Fruit fly (Drosophila melanogaster) whole organism, embryonic: Measurements from ENCODE around the gene Clamp.

Source experiments
- Atf6 ChIP-seq: fragments of 200-800 bp; sonication (Bioruptor generic); IDR thresholded peaks from 2 replicates; pipeline ENCODE4 v1.3.6; 2022; ENCODE audit warnings: missing biosample characterization, missing genetic modification characterization
- Bteb2 ChIP-seq: fragments of 200-800 bp; sonication (Bioruptor generic); optimal IDR thresholded peaks from 2 replicates; lab custom pipeline; 2016; ENCODE audit warnings: missing biosample characterization, missing genetic modification characterization
- CG10565 ChIP-seq: fragments of 200-800 bp; sonication (Bioruptor generic); optimal IDR thresholded peaks from 3 replicates; lab custom pipeline; 2016; ENCODE audit warnings: missing biosample characterization, mild to moderate bottlenecking, missing genetic modification characterization
- CG11723 ChIP-seq: fragments of 200-800 bp; sonication (Bioruptor generic); optimal IDR thresholded peaks from 2 replicates; lab custom pipeline; 2017; ENCODE audit warnings: missing biosample characterization, mild to moderate bottlenecking, missing genetic modification characterization
- CG12391 ChIP-seq: fragments of 200-800 bp; sonication (Bioruptor generic); optimal IDR thresholded peaks from 3 replicates; lab custom pipeline; 2018; ENCODE audit warnings: missing biosample characterization, mild to moderate bottlenecking, missing genetic modification characterization, moderate library complexity
- CG13624 ChIP-seq: fragments of 200-800 bp; sonication (Bioruptor generic); optimal IDR thresholded peaks from 2 replicates; lab custom pipeline; 2016; ENCODE audit warnings: missing biosample characterization, missing genetic modification characterization
- CG14667 ChIP-seq: fragments of 200-800 bp; sonication (Bioruptor generic); IDR thresholded peaks from 2 replicates; pipeline ENCODE4 v1.3.6; 2022; ENCODE audit warnings: missing biosample characterization, missing genetic modification characterization
- CG15011 ChIP-seq: fragments of 200-800 bp; sonication (Bioruptor generic); optimal IDR thresholded peaks from 3 replicates; lab custom pipeline; 2018; ENCODE audit warnings: missing biosample characterization, mild to moderate bottlenecking, missing genetic modification characterization
- CG1647 ChIP-seq: fragments of 200-800 bp; sonication (Bioruptor generic); optimal IDR thresholded peaks from 3 replicates; lab custom pipeline; 2016; ENCODE audit warnings: missing biosample characterization, missing genetic modification characterization
- CG18011 ChIP-seq: fragments of 200-800 bp; sonication (Bioruptor generic); optimal IDR thresholded peaks from 2 replicates; lab custom pipeline; 2017; ENCODE audit warnings: missing biosample characterization, missing genetic modification characterization, mild to moderate bottlenecking, moderate library complexity, missing genotype
- CG18262 ChIP-seq: fragments of 200-800 bp; optimal IDR thresholded peaks from 3 replicates; lab custom pipeline; 2019; ENCODE audit warnings: missing biosample characterization, mild to moderate bottlenecking, missing genetic modification characterization, moderate library complexity
- CG1832 ChIP-seq: fragments of 200-800 bp; sonication (Bioruptor generic); optimal IDR thresholded peaks from 2 replicates; lab custom pipeline; 2017; ENCODE audit warnings: missing biosample characterization, mild to moderate bottlenecking, missing genetic modification characterization, inconsistent platforms
- CG2199 ChIP-seq: fragments of 200-800 bp; sonication (Bioruptor generic); IDR thresholded peaks from 3 replicates; pipeline ENCODE4 v1.3.6; 2022; ENCODE audit warnings: missing biosample characterization, missing genetic modification characterization
- CG2678 ChIP-seq: fragments of 200-800 bp; sonication (Bioruptor generic); optimal IDR thresholded peaks from 3 replicates; lab custom pipeline; 2019; ENCODE audit warnings: missing biosample characterization, mild to moderate bottlenecking, missing genetic modification characterization, moderate library complexity
- CG3281 ChIP-seq: fragments of 200-800 bp; sonication (Bioruptor generic); optimal IDR thresholded peaks from 3 replicates; lab custom pipeline; 2017; ENCODE audit warnings: missing biosample characterization, mild to moderate bottlenecking, missing genetic modification characterization
- CG3407 ChIP-seq: fragments of 200-800 bp; sonication (Bioruptor generic); optimal IDR thresholded peaks from 2 replicates; lab custom pipeline; 2018; ENCODE audit warnings: missing biosample characterization, mild to moderate bottlenecking, missing genetic modification characterization
- CG34422 ChIP-seq: fragments of 200-800 bp; sonication (Bioruptor generic); IDR thresholded peaks from 3 replicates; pipeline ENCODE4 v1.3.6; 2022; ENCODE audit warnings: missing biosample characterization, missing genetic modification characterization
- CG3838 ChIP-seq: fragments of 200-800 bp; sonication (Bioruptor generic); optimal IDR thresholded peaks from 3 replicates; lab custom pipeline; 2016; ENCODE audit warnings: missing biosample characterization, missing genetic modification characterization
- CG3995 ChIP-seq: fragments of 200-800 bp; sonication (Bioruptor generic); optimal IDR thresholded peaks from 3 replicates; lab custom pipeline; 2016; ENCODE audit warnings: missing biosample characterization, missing genetic modification characterization
- CG43689 ChIP-seq: fragments of 200-800 bp; sonication (Bioruptor generic); IDR thresholded peaks from 2 replicates; pipeline ENCODE4 v1.3.6; 2022; ENCODE audit warnings: missing biosample characterization, missing genetic modification characterization
- CG4730 ChIP-seq: fragments of 200-800 bp; sonication (Bioruptor generic); IDR thresholded peaks from 2 replicates; pipeline ENCODE4 v1.3.6; 2022; ENCODE audit warnings: missing biosample characterization, missing genetic modification characterization
- CG4854 ChIP-seq: fragments of 200-800 bp; sonication (Bioruptor generic); optimal IDR thresholded peaks from 2 replicates; lab custom pipeline; 2016; ENCODE audit warnings: missing biosample characterization, missing genetic modification characterization, inconsistent platforms
- CG5245 ChIP-seq: fragments of 200-800 bp; sonication (Bioruptor generic); optimal IDR thresholded peaks from 3 replicates; lab custom pipeline; 2016; ENCODE audit warnings: missing biosample characterization, missing genetic modification characterization
- CG6689 ChIP-seq: fragments of 200-800 bp; sonication (Bioruptor generic); IDR thresholded peaks from 2 replicates; pipeline ENCODE4 v1.3.6; 2022; ENCODE audit warnings: missing biosample characterization, missing genetic modification characterization
- CG6791 ChIP-seq: fragments of 200-800 bp; sonication (Bioruptor generic); IDR thresholded peaks from 3 replicates; pipeline ENCODE4 v1.3.6; 2022; ENCODE audit warnings: missing biosample characterization, missing genetic modification characterization; ENCODE audit not compliant: partially characterized antibody
- CG9215 ChIP-seq: fragments of 200-800 bp; sonication (Bioruptor generic); IDR thresholded peaks from 2 replicates; pipeline ENCODE4 v1.3.6; 2022; ENCODE audit warnings: missing biosample characterization, missing genetic modification characterization
- CG9876 ChIP-seq: fragments of 200-800 bp; sonication (Bioruptor generic); optimal IDR thresholded peaks from 2 replicates; lab custom pipeline; 2016; ENCODE audit warnings: missing biosample characterization, missing genetic modification characterization
- D19A ChIP-seq: fragments of 200-800 bp; optimal IDR thresholded peaks from 3 replicates; lab custom pipeline; 2019; ENCODE audit warnings: missing biosample characterization, mild to moderate bottlenecking, missing genetic modification characterization, moderate library complexity
- Deaf1 ChIP-seq: fragments of 200-800 bp; optimal IDR thresholded peaks from 3 replicates; lab custom pipeline; 2019; ENCODE audit warnings: missing biosample characterization, mild to moderate bottlenecking, missing genetic modification characterization, moderate library complexity
- HHEX ChIP-seq: fragments of 200-800 bp; sonication (Bioruptor generic); optimal IDR thresholded peaks from 3 replicates; lab custom pipeline; 2017; ENCODE audit warnings: missing biosample characterization, mild to moderate bottlenecking, missing genetic modification characterization, missing genetic modification reagents
- HLHmδ ChIP-seq: fragments of 200-800 bp; sonication (Bioruptor generic); optimal IDR thresholded peaks from 2 replicates; lab custom pipeline; 2018; ENCODE audit warnings: missing biosample characterization, mild to moderate bottlenecking, missing genetic modification characterization, moderate library complexity
- Lhr ChIP-seq: fragments of 200-800 bp; sonication (Bioruptor generic); optimal IDR thresholded peaks from 3 replicates; lab custom pipeline; 2017; ENCODE audit warnings: mild to moderate bottlenecking, missing biosample characterization, missing genetic modification reagents, missing genetic modification characterization
- Med ChIP-seq: fragments of 200-800 bp; sonication (Bioruptor generic); peaks from one replicate; lab custom pipeline; 2016; ENCODE audit warnings: missing biosample characterization, missing genetic modification characterization, mild to moderate bottlenecking, inconsistent platforms, moderate library complexity
- Mrtf ChIP-seq: fragments of 200-800 bp; sonication (Bioruptor generic); IDR thresholded peaks from 3 replicates; pipeline ENCODE4 v1.3.6; 2022; ENCODE audit warnings: missing biosample characterization, missing genetic modification characterization
- Sry-β ChIP-seq: fragments of 200-800 bp; sonication (Bioruptor generic); optimal IDR thresholded peaks from 2 replicates; lab custom pipeline; 2018; ENCODE audit warnings: missing biosample characterization, mild to moderate bottlenecking, missing genetic modification characterization, moderate library complexity
- ap ChIP-seq: fragments of 200-800 bp; sonication (Bioruptor generic); IDR thresholded peaks from 2 replicates; pipeline ENCODE4 v1.3.6; 2022; ENCODE audit warnings: missing biosample characterization, missing genetic modification characterization
- ara ChIP-seq: fragments of 200-800 bp; sonication (Bioruptor generic); IDR thresholded peaks from 2 replicates; pipeline ENCODE4 v1.3.6; 2022; ENCODE audit warnings: missing biosample characterization, missing genetic modification characterization
- bigmax ChIP-seq: fragments of 200-800 bp; sonication (Bioruptor generic); optimal IDR thresholded peaks from 2 replicates; lab custom pipeline; 2018; ENCODE audit warnings: missing biosample characterization, mild to moderate bottlenecking, missing genetic modification characterization
- dan ChIP-seq: fragments of 200-800 bp; sonication (Bioruptor generic); IDR thresholded peaks from 2 replicates; pipeline ENCODE4 v1.3.6; 2022; ENCODE audit warnings: missing biosample characterization, missing genetic modification characterization
- danr ChIP-seq: fragments of 200-800 bp; sonication (Bioruptor generic); IDR thresholded peaks from 2 replicates; pipeline ENCODE4 v1.3.6; 2022; ENCODE audit warnings: missing biosample characterization, missing genetic modification characterization
- exex ChIP-seq: fragments of 200-800 bp; sonication (Bioruptor generic); optimal IDR thresholded peaks from 4 replicates; lab custom pipeline; 2018; ENCODE audit warnings: missing biosample characterization, mild to moderate bottlenecking, missing genetic modification characterization, moderate library complexity
- fd3F ChIP-seq: fragments of 200-800 bp; sonication (Bioruptor generic); optimal IDR thresholded peaks from 2 replicates; lab custom pipeline; 2018; ENCODE audit warnings: missing biosample characterization, mild to moderate bottlenecking, missing genetic modification characterization, moderate library complexity
- lab ChIP-seq: fragments of 200-800 bp; sonication (Bioruptor generic); optimal IDR thresholded peaks from 3 replicates; lab custom pipeline; 2017; ENCODE audit warnings: missing biosample characterization, missing genetic modification characterization, mild to moderate bottlenecking, moderate library complexity, missing genetic modification reagents
- pb ChIP-seq: fragments of 200-800 bp; sonication (Bioruptor generic); optimal IDR thresholded peaks from 3 replicates; lab custom pipeline; 2016; ENCODE audit warnings: missing biosample characterization, missing genetic modification characterization
- rib ChIP-seq: fragments of 200-800 bp; sonication (Bioruptor generic); IDR thresholded peaks from 2 replicates; pipeline ENCODE4 v1.3.6; 2022; ENCODE audit warnings: missing biosample characterization, missing genetic modification characterization
- run ChIP-seq: fragments of 200-800 bp; sonication (Bioruptor generic); optimal IDR thresholded peaks from 3 replicates; lab custom pipeline; 2018; ENCODE audit warnings: missing biosample characterization, mild to moderate bottlenecking, missing genetic modification characterization
- so ChIP-seq: fragments of 200-800 bp; sonication (Bioruptor generic); IDR thresholded peaks from 3 replicates; pipeline ENCODE4 v1.3.6; 2022; ENCODE audit warnings: missing biosample characterization, missing genetic modification characterization
- ssp ChIP-seq: fragments of 200-800 bp; sonication (Bioruptor generic); IDR thresholded peaks from 2 replicates; pipeline ENCODE4 v1.3.6; 2022; ENCODE audit warnings: missing biosample characterization, missing genetic modification characterization
- tin ChIP-seq: fragments of 200-800 bp; sonication (Bioruptor generic); optimal IDR thresholded peaks from 3 replicates; lab custom pipeline; 2016; ENCODE audit warnings: missing biosample characterization, missing genetic modification characterization
- ttk ChIP-seq: fragments of 200-800 bp; sonication (Bioruptor generic); IDR thresholded peaks from 2 replicates; pipeline ENCODE4 v2.1.2; 2022; ENCODE audit warnings: missing biosample characterization, missing genetic modification characterization
- vfl ChIP-seq: fragments of 200-800 bp; sonication (Bioruptor generic); optimal IDR thresholded peaks from 2 replicates; lab custom pipeline; 2016; ENCODE audit warnings: missing biosample characterization, missing genetic modification characterization
- wdn ChIP-seq: fragments of 200-800 bp; sonication (Bioruptor generic); IDR thresholded peaks from 2 replicates; pipeline ENCODE4 v1.3.6; 2022; ENCODE audit warnings: missing biosample characterization, missing genetic modification characterization

Clamp gene

DNA sequence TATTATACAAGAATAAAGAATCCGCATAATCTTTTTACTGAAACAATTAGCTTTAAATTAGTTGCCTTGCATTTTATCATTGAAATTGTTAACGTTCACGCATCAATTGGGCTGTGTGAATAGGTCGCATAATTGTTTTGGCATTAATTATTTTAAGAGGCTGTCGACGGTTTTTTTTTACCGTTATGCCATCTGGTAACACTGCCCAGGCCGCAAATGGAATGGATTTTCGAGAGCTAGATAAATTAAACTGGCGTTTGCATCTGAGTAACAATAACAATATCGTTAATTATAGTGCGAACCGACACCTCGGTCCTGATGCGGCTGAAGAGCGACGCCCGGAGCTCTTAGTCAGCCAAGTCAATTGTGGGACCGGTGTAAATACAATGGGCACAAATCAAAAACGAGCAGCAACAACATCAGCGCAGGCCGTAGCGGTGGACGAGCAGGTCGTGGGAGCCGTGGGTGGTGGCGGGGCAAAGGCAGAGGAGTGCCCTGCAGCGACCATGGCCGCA, 47.2 kb downstream of the Clamp start (continued):
- TF ChIP-seq Sry-β (GFP tag; lab: Kevin White, UChicago) (no peak), CG9876 (GFP tag; lab: Kevin White, UChicago) (no peak), ara (no peak), CG6689 (no peak), CG3281 (GFP tag; lab: Kevin White, UChicago) (no peak), CG12391 (peak; percentile 25), Atf6 (GFP tag; lab: Robert Waterston, UW) (no peak), CG2199 (GFP tag; lab: Robert Waterston, UW) (0 out of 3 replicates have a peak, but pooled peaks have one; percentile 51), so (GFP tag; lab: Robert Waterston, UW) (no peak), ttk (GFP tag; lab: Robert Waterston, UW) (no peak), CG15011 (GFP tag; lab: Kevin White, UChicago) (no peak), wdn (GFP tag; lab: Robert Waterston, UW) (no peak), CG14667 (GFP tag; lab: Robert Waterston, UW) (no peak), CG18262 (tag; lab: Kevin White, UChicago) (no peak), Deaf1 (tag; lab: Kevin White, UChicago) (no peak), Lhr (GFP tag; lab: Kevin White, UChicago) (peak; percentile 54), Mrtf (GFP tag; lab: Robert Waterston, UW) (no peak), ssp (peak; percentile 98), exex (tag; lab: Kevin White, UChicago) (no peak), CG2678 (tag; lab: Kevin White, UChicago) (no peak), tin (GFP tag; lab: Kevin White, UChicago) (no peak), CG4854 (no peak), rib (no peak), CG18011 (no peak), lab (no peak), CG34422 (peak; percentile 64; the same call in 1 of the 3 replicates), CG10565 (GFP tag; lab: Kevin White, UChicago) (no peak), vfl (GFP tag; lab: Kevin White, UChicago) (no peak), ap (no peak), Bteb2 (GFP tag; lab: Kevin White, UChicago) (no peak), CG6791 (0 out of 3 replicates have a peak, but pooled peaks have one; percentile 14), CG3995 (GFP tag; lab: Kevin White, UChicago) (peak; percentile 50), CG1647 (GFP tag; lab: Kevin White, UChicago) (no peak), fd3F (GFP tag; lab: Kevin White, UChicago) (no peak), CG3838 (no peak), danr (GFP tag; lab: Robert Waterston, UW) (no peak), bigmax (GFP tag; lab: Kevin White, UChicago) (no peak), run (tag; lab: Kevin White, UChicago) (no peak), Med (GFP tag; lab: Kevin White, UChicago) (peak; percentile 75), D19A (tag; lab: Kevin White, UChicago) (no peak), CG1832 (no peak), CG11723 (GFP tag; lab: Kevin White, UChicago) (peak; percentile 81), CG9215 (no peak), HHEX (GFP tag; lab: Kevin White, UChicago) (no peak), CG3407 (GFP tag; lab: Kevin White, UChicago) (no peak), pb (GFP tag; lab: Kevin White, UChicago) (no peak), dan (GFP tag; lab: Robert Waterston, UW) (no peak), CG43689 (no peak), CG13624 (peak; percentile 4), CG4730 (GFP tag; lab: Robert Waterston, UW) (no peak), CG5245 (GFP tag; lab: Kevin White, UChicago) (no peak), HLHmδ (no peak)
